Fruit fly (Drosophila melanogaster): ENCODE data around the gene SF1.

The SF1 gene

DNA sequence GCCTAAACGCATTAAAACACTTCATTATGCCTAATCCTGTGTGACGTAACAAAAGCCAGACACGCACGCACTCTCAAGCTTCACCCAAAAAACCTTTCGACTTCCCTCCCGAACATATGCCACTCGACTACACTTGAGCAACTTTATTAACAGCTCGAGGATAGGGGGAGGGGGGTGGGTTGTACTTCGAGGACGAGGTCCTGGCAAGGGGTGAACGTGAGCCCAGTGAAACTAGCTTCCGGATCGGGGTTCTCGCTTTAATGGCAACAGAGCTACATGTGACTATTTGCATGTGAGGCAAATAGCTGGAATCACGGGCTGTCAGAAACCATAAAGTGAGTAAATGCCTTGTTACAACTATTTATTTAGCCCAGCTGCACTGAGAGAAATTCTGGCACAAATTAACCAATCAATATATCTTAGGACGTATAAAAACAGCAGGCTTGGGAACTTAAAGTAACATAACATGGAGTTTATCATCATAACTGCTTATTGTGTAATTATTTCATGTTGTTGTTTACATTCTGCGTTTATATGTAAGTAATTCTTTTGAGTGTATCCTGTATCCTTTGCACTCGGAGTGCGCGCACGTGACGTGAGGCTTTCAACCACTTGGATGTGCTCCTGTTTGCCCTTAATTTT is 10.7 kb downstream of the SF1 start:
- TF ChIP-seq noc (tag; optimal IDR thresholded peaks at IDR 0.05) = no peak

DNA sequence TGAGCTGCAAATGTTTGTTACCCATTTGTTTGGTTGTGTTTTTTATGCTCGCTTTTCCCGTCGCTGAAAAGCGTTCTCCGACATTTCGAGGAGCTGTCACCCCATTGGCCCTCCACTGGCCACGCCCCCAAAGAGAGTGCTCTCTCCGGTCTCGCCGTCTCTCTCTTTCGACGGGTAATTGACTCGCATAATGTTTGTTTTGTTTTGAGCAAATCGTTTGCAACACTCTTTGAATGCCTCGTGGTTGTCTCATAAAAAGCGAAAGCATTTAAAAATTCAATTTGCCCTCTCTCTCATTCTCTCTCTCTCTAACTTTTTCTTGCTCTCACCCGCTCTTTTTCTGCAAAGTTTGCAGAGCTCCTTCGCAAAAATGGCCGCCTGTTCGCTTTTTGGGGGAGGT is 17.3 kb downstream of the SF1 start:
- TF ChIP-seq noc (tag; optimal IDR thresholded peaks at IDR 0.05) = no peak

DNA sequence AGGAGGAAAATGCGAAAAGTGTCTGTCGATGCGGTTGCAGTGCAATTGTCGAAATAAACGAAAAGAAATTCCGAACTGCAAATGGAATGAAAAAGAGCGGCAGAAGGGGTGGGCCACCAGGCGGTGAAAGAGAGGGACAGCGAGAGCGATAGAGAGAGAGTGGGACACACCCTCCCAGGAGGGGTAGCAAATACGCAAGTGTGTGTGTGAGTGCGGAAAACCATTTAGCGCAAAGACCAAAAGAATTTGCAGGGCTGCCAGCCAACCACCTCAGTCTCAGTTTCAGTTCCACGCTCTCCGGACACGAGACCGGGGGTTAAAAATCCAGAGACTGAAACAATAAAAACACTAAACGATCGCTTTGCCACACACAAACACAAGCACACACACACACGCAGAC is 18.4 kb downstream of the SF1 start, which contains the start of gene Hmx:
TSS of gene Hmx (plus strand) at position 301 of the 400 bp plus-strand sequence.
- no peak for TF ChIP-seq noc (tag; optimal IDR thresholded peaks at IDR 0.05)

DNA sequence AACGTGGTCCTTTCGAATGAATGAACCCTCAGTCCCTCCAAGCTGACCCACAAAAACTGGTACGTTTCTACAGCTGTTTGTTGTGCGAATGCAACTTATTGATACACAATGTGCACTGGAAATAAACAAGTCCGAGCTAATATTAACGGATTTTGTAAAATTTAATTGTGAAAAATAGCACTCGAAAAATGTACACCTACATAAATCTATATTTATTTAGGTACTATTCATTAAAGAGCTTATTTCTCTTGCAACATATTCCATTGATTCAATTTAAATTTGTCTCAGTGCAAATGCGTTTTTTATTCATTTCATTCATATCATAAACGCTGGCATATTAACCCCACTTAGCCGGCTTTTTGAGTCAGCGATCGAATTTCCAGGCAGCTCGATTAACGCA is 21.0 kb downstream of the SF1 start:
- no peak for TF ChIP-seq noc (tag; optimal IDR thresholded peaks at IDR 0.05)

DNA sequence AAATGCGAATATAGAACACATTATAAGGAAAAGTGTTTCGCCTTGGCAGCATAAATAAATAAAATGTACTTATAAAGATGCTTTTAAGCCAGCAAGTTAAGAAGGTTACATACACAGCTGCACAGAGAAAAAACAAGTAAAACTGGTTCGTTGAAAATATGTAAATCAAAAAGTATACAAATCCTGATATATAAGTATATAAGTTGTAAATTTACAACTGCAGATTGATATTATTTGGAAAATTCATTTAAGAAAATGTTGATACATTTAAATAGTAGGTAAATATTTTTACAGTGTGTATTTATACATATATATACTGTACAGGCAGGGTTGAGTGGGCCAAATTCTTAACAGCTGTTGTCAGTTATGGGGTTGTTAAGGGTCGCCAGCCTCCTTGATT is 24.6 kb downstream of the SF1 start:
- no peak for TF ChIP-seq noc (tag; optimal IDR thresholded peaks at IDR 0.05)

DNA sequence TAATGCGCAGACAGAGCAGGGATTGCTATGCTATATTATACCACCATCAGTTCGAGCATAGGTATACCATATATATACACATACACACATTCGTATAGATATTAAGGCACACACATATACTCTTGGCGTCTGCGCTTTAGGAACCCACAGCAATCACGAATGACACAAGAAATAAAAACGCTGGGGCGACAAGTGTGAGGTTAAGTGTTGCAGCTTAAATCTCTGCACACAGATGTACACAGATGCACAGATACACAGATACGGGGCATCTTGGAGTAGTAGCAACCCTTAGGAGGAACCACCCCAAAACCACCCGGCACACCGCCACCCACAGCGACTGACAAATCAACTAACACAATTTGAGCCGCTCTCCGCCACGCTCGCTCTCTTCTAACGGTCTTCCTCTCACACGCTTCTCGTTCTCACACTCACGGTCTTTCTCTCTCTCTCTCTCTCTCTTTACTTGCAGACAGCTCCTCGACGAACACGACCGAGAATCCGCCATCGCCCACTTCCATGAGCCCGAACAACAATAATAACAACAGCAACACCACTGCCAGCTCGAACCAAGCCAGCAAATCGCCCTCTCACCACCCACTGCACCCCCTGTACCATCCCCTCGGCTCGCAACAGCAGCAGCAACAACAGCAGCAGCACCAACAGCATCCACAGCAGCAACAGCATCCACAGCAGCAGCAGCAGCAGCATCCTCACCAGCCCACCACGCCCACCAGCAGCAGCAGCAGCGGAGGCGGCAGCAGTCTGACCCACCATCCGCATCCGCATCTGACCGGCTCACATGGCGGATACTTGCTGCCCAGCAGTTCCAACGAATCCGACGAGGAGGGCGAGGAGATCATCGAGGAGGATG is 26.6 kb downstream of the SF1 start:
- TF ChIP-seq noc (tag; optimal IDR thresholded peaks at IDR 0.05) = no peak

DNA sequence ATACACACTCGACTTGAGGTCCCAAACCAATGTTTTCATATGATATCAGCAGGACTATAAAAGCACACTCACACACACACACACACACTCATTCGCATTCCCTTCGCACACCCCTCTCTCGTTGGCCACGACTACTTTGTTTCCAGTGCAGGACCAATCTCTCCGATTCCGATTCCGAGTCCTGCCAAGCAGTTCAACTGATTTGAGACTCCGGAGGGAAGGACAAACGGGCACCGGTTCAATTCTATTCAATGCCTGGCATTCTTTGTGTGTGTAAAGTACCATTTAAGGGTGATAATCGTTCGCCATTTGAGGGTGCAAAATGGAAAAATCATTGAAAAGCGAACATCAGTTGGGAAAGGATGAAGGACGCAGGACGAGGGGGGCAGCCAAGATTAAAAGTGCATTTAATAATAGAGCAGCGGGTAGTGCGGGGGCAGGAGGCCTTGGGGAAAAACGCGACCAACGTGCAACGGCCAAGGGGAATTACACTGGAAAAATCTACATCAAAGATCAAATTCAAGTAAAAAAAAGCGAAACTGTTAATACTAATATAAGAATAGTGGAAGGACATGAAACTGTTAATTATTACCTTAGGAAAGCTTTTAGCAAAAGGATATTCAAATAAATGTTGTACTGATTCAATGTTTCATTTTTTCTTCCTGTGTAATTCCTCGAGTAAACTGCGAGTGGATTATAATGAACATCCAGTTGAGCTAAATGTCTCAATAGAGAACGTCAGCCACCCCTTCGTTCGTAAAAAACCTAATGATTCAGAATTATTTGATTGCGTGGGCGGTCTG is 43.6 kb downstream of the SF1 start:
- TF ChIP-seq noc (tag; optimal IDR thresholded peaks at IDR 0.05) = no peak

DNA sequence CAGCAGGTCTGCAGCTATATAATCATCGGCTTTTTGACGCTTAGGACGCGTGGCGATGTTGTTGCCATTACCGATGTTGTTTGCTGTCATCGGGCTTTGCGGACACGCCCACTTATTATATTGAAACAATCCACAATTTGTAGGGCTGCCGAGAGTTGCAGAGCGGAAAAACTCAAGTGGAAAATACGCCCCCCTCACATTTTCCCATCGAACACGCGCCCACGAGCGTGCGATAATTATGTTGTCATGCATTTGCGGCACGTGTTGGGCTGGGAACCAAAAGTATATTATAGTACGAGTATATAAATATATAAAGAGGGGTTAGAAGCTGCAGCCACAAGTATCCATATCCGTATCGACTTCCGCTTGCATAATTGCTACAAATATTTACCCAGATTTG is 48.6 kb downstream of the SF1 start:
- TF ChIP-seq noc (tag; optimal IDR thresholded peaks at IDR 0.05) = no peak

DNA sequence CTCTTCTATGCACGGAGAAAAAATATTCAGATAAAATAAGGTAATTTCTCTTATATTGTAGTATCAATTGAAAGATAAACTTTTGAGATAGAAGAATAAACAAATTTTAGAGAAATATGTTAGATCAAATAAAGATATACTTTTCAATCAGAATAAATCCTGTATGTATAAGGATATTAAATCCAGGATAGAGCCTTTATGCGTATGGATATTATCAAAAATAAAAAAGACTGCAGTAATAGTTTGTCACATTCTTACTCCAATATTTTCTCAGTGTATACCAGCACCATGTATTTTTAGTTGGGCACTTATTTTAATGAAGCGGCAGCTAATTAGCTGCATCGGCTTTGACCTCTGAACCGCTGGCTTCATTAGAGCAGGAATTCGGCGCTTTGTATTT is 51.6 kb downstream of the SF1 start:
- TF ChIP-seq noc (tag; optimal IDR thresholded peaks at IDR 0.05) = no peak

DNA sequence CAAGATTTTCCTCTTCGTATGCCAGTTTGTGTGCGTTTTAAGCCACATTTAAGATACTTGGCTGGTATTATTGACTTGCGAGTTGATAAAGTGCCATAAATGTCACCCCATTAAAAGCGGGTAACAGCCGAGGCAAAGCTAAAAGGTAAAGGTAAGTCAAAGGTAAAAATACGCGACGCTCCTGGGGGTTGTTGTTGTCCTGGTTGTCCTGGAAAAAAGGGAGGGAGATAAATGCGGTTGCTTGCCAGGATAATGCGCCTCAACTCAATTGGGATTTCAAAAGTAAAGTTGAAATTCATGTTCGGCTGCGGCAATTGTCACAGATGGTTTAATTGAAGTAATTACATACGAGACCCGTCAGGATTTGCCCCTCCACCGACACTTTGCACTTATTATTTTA is 53.2 kb downstream of the SF1 start:
- no peak for TF ChIP-seq noc (tag; optimal IDR thresholded peaks at IDR 0.05)

DNA sequence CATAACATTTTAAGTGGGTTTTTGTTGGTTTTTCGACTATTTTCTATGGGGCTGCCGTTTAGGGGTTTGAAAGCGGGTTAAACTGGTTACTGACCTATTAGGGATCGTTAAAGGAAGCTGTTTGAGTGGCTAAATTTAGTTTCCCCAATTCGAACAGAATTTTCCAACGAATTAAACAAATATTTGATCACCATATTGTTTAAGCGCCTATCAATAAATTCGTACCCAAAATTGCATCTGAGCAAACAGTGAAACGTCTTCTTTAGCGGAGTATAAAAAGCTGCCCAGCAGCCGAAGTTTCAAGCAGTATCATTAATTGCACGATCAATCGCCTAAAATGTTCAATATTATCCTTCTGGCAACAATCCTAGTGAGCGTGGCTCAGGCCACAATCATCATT is 53.9 kb downstream of the SF1 start, which contains the start of gene Sgs5bis:
TSS of gene Sgs5bis (plus strand) at position 301 of the 400 bp plus-strand sequence.
- TF ChIP-seq noc (tag; optimal IDR thresholded peaks at IDR 0.05) = no peak
